Fruit fly (Drosophila melanogaster): ENCODE measurements around the gene hoe1.
A peak's percentile ranks its signal among the peaks of the same experiment; 100 is the strongest.

Gene hoe1

dm6 chr2L:4906546-4907250 is 25.5 kb downstream of the hoe1 start, which contains the start of gene snsl (continued):
- 0 out of 2 replicates have a peak, but pooled peaks have one; percentile 32 for TF ChIP-seq ttk (GFP tag; IDR thresholded peaks at IDR 0.05)
- peak; percentile 53 for TF ChIP-seq CG10147 (GFP tag; optimal IDR thresholded peaks at IDR 0.05)
- TF ChIP-seq pho (GFP tag; optimal IDR thresholded peaks at IDR 0.05): no peak
- TF ChIP-seq croc (GFP tag; conservative IDR thresholded peaks at IDR 0.05): no peak
- TF ChIP-seq gt (GFP tag; IDR thresholded peaks at IDR 0.05): no peak
- TF ChIP-seq D (optimal IDR thresholded peaks at IDR 0.05): no peak
- TF ChIP-seq D (GFP tag; optimal IDR thresholded peaks at IDR 0.05): peak; percentile 36
- TF ChIP-seq kah (GFP tag; optimal IDR thresholded peaks at IDR 0.05): peak; percentile 43
- TF ChIP-seq Trl (optimal IDR thresholded peaks at IDR 0.05): no peak
- TF ChIP-seq Trl (GFP tag; optimal IDR thresholded peaks at IDR 0.05): no peak
- TF ChIP-seq CG1233 (GFP tag; optimal IDR thresholded peaks at IDR 0.05): peak; percentile 16
- TF ChIP-seq gem (tag; optimal IDR thresholded peaks at IDR 0.05): peak; percentile 86
- TF ChIP-seq CG6765 (GFP tag; optimal IDR thresholded peaks at IDR 0.05): peak; percentile 3
- no peak for TF ChIP-seq dm (GFP tag; optimal IDR thresholded peaks at IDR 0.05)
- no peak for TF ChIP-seq CG1602 (GFP tag; optimal IDR thresholded peaks at IDR 0.05)
- TF ChIP-seq CG3847 (GFP tag; IDR thresholded peaks at IDR 0.05): no peak
- no peak for TF ChIP-seq slp2 (GFP tag; optimal IDR thresholded peaks at IDR 0.05)
- TF ChIP-seq slbo (GFP tag; IDR thresholded peaks at IDR 0.05): peak; percentile 29; the same call in 1 of the 2 replicates
- TF ChIP-seq PHDP (tag; optimal IDR thresholded peaks at IDR 0.05): peak; percentile 55
- TF ChIP-seq nom (GFP tag; optimal IDR thresholded peaks at IDR 0.05): peak; percentile 62
- peak; percentile 23 for TF ChIP-seq HHEX (GFP tag; optimal IDR thresholded peaks at IDR 0.05)
- TF ChIP-seq Pdp1 (GFP tag; optimal IDR thresholded peaks at IDR 0.05): peak; percentile 9 to 12
- TF ChIP-seq CG1529 (GFP tag; optimal IDR thresholded peaks at IDR 0.05): no peak
- peak; percentile 65 for TF ChIP-seq Meics (GFP tag; optimal IDR thresholded peaks at IDR 0.05)
- peak; percentile 1 for TF ChIP-seq Jarid2 (GFP tag; optimal IDR thresholded peaks at IDR 0.05)
- peak; percentile 65 for TF ChIP-seq CG18619 (GFP tag; optimal IDR thresholded peaks at IDR 0.05)
- peak in 1 of 2 experiments; percentile 58 for TF ChIP-seq Hr78 (GFP tag; optimal IDR thresholded peaks at IDR 0.05)
- no peak for TF ChIP-seq Doc2 (GFP tag; IDR thresholded peaks at IDR 0.05)
- TF ChIP-seq tio (GFP tag; optimal IDR thresholded peaks at IDR 0.05): peak; percentile 5
- no peak for TF ChIP-seq br (optimal IDR thresholded peaks at IDR 0.05)
- peak; percentile 23 for TF ChIP-seq NfI (GFP tag; optimal IDR thresholded peaks at IDR 0.05)
- peak; percentile 10 for TF ChIP-seq CG6854 (GFP tag; optimal IDR thresholded peaks at IDR 0.05)
- peak; percentile 81 for TF ChIP-seq CG12391 (tag; optimal IDR thresholded peaks at IDR 0.05)
- no peak for TF ChIP-seq vnd (GFP tag; IDR thresholded peaks at IDR 0.05; ENCODE audit: partially characterized antibody)
- TF ChIP-seq CG8388 (GFP tag; optimal IDR thresholded peaks at IDR 0.05): peak; percentile 60
- TF ChIP-seq gcm (GFP tag; optimal IDR thresholded peaks at IDR 0.05): peak; percentile 73
- peak; percentile 10 for TF ChIP-seq CG15696 (tag; optimal IDR thresholded peaks at IDR 0.05)
- 0 out of 3 replicates have a peak, but pooled peaks have one; percentile 27 for TF ChIP-seq CG2889 (GFP tag; IDR thresholded peaks at IDR 0.05)
- TF ChIP-seq lab (GFP tag; optimal IDR thresholded peaks at IDR 0.05): peak; percentile 56
- peak; percentile 18; the same call in 1 of the 2 replicates for TF ChIP-seq CG10366 (GFP tag; IDR thresholded peaks at IDR 0.05)
- TF ChIP-seq Sox102F (GFP tag; optimal IDR thresholded peaks at IDR 0.05): peak; percentile 80
- peak; percentile 36 for TF ChIP-seq ATbp (GFP tag; optimal IDR thresholded peaks at IDR 0.05)
- no peak for TF ChIP-seq CG1792 (GFP tag; optimal IDR thresholded peaks at IDR 0.05)
- TF ChIP-seq fd64A (GFP tag; optimal IDR thresholded peaks at IDR 0.05): no peak
- TF ChIP-seq kay (GFP tag; optimal IDR thresholded peaks at IDR 0.05): no peak
- TF ChIP-seq CG9215 (GFP tag; IDR thresholded peaks at IDR 0.05): no peak
- TF ChIP-seq slou (GFP tag; optimal IDR thresholded peaks at IDR 0.05): peak; percentile 8
- TF ChIP-seq Oli (tag; optimal IDR thresholded peaks at IDR 0.05): peak; percentile 80
- 0 out of 2 replicates have a peak, but pooled peaks have one; percentile 31 for TF ChIP-seq CG31224 (GFP tag; IDR thresholded peaks at IDR 0.05)

All from whole organism, embryonic.